Worm (Caenorhabditis elegans) whole organism, L4/young adult: ENCODE data around the gene Y48A6B.14.

Source experiments
- W03F9.2 ChIP-seq: fragments of 150-350 bp; optimal IDR thresholded peaks from 2 replicates; lab custom pipeline; 2014; ENCODE audit warnings: missing biosample characterization, missing genetic modification characterization
- dao-5 ChIP-seq: sonication (generic microtip); optimal IDR thresholded peaks from 2 replicates; lab custom pipeline; 2016; ENCODE audit warnings: missing genotype, missing genetic modification characterization, moderate library complexity, missing compliant biosample characterization
- him-1 ChIP-seq: sonication (generic microtip); optimal IDR thresholded peaks from 2 replicates; lab custom pipeline; 2016; ENCODE audit warnings: missing genotype, missing genetic modification reagents, missing genetic modification characterization, missing compliant biosample characterization

ce11 chrIII:11063259-11063658 lies 31.9 kb downstream of the Y48A6B.14 start, which contains the start of gene rsa-2:
- TF ChIP-seq him-1 (tag; lab: Kevin White, UChicago) (no peak), dao-5 (no peak), W03F9.2 (tag; lab: Kevin White, UChicago) (peak; percentile 4)
